Fruit fly (Drosophila melanogaster): Measurements from ENCODE around the gene CG43050.

The CG43050 gene

dm6 chr2L:13145035-13145683 is 26.1 kb downstream of the CG43050 start (continued):
- TF ChIP-seq CG17361 (GFP tag; IDR thresholded peaks at IDR 0.05) (peak; percentile 82), CG1233 (GFP tag; optimal IDR thresholded peaks at IDR 0.05) (peak; percentile 54), Eip74EF (GFP tag; optimal IDR thresholded peaks at IDR 0.05) (peak in 1 of 2 experiments; percentile 68), disco-r (GFP tag; optimal IDR thresholded peaks at IDR 0.05) (peak; percentile 56), ato (GFP tag; IDR thresholded peaks at IDR 0.05; ENCODE audit: partially characterized antibody) (no peak), phol (tag; optimal IDR thresholded peaks at IDR 0.05) (peak; percentile 72), sqz (GFP tag; optimal IDR thresholded peaks at IDR 0.05) (peak; percentile 71), Doc2 (GFP tag; IDR thresholded peaks at IDR 0.05) (peak; percentile 47; the same call in 1 of the 2 replicates), CG6175 (GFP tag; IDR thresholded peaks at IDR 0.05) (0 out of 3 replicates have a peak, but pooled peaks have one; percentile 55), CG5245 (GFP tag; optimal IDR thresholded peaks at IDR 0.05) (peak; percentile 42), jing (GFP tag; optimal IDR thresholded peaks at IDR 0.05) (no peak), ap (GFP tag; IDR thresholded peaks at IDR 0.05) (peak; percentile 62), Fer1 (GFP tag; optimal IDR thresholded peaks at IDR 0.05) (peak; percentile 87), hth (optimal IDR thresholded peaks at IDR 0.05) (no peak), CG3847 (GFP tag; IDR thresholded peaks at IDR 0.05) (peak; percentile 86), pros (GFP tag; optimal IDR thresholded peaks at IDR 0.05) (no peak), Myb (GFP tag; optimal IDR thresholded peaks at IDR 0.05) (peak; percentile 59), fd3F (GFP tag; optimal IDR thresholded peaks at IDR 0.05) (peak; percentile 84), Hmx (GFP tag; optimal IDR thresholded peaks at IDR 0.05) (peak; percentile 4), hb (GFP tag; IDR thresholded peaks at IDR 0.05; ENCODE audit: partially characterized antibody) (no peak), kah (GFP tag; optimal IDR thresholded peaks at IDR 0.05) (no peak), CG4820 (GFP tag; optimal IDR thresholded peaks at IDR 0.05) (peak; percentile 58), Gsc (GFP tag; IDR thresholded peaks at IDR 0.05) (no peak), Dref (GFP tag; IDR thresholded peaks at IDR 0.05) (no peak), CG8290 (GFP tag; optimal IDR thresholded peaks at IDR 0.05) (no peak), CG8290 (tag; optimal IDR thresholded peaks at IDR 0.05) (peak in 1 of 2 experiments; percentile 42), kni (GFP tag; optimal IDR thresholded peaks at IDR 0.05) (peak; percentile 8), NfI (GFP tag; optimal IDR thresholded peaks at IDR 0.05) (peak; percentile 62), esg (GFP tag; conservative IDR thresholded peaks at IDR 0.05) (peak; percentile 79), gcm (GFP tag; optimal IDR thresholded peaks at IDR 0.05) (no peak), da (GFP tag; optimal IDR thresholded peaks at IDR 0.05) (no peak), ash1 (GFP tag; optimal IDR thresholded peaks at IDR 0.05) (no peak), p53 (GFP tag; optimal IDR thresholded peaks at IDR 0.05) (no peak), Antp (GFP tag; optimal IDR thresholded peaks at IDR 0.05) (peak; percentile 74), Hr51 (GFP tag; optimal IDR thresholded peaks at IDR 0.05) (peak; percentile 33 to 81), gsb (GFP tag; IDR thresholded peaks at IDR 0.05) (peak; percentile 76; the same call in 1 of the 2 replicates), zfh2 (GFP tag; optimal IDR thresholded peaks at IDR 0.05) (peak; percentile 78), Gug (GFP tag; IDR thresholded peaks at IDR 0.05) (peak; percentile 53; the same call in 3 of the 4 replicates), ac (GFP tag; optimal IDR thresholded peaks at IDR 0.05) (no peak), CG6689 (GFP tag; IDR thresholded peaks at IDR 0.05) (peak; percentile 74), ewg (GFP tag; optimal IDR thresholded peaks at IDR 0.05) (peak; percentile 23), CG7963 (GFP tag; IDR thresholded peaks at IDR 0.05; ENCODE audit: partially characterized antibody) (no peak), CG30403 (GFP tag; optimal IDR thresholded peaks at IDR 0.05) (peak; percentile 82), Dek (tag; optimal IDR thresholded peaks at IDR 0.05) (peak; percentile 70), CG8388 (GFP tag; optimal IDR thresholded peaks at IDR 0.05) (peak; percentile 27), so (GFP tag; IDR thresholded peaks at IDR 0.05) (peak; percentile 77; the same call in 2 of the 3 replicates), CG17612 (GFP tag; IDR thresholded peaks at IDR 0.05) (0 out of 2 replicates have a peak, but pooled peaks have one; percentile 50), Hr3 (GFP tag; optimal IDR thresholded peaks at IDR 0.05) (peak; percentile 54), fd64A (GFP tag; optimal IDR thresholded peaks at IDR 0.05) (no peak), CG4328 (GFP tag; optimal IDR thresholded peaks at IDR 0.05) (no peak)

All from whole organism, embryonic.